Worm (Caenorhabditis elegans): Measurements from ENCODE around the gene C51E3.10.

ce11 chrV:10166368-10166767 is 5.4 kb upstream of the C51E3.10 start, which contains the start of gene C51E3.6:
- TF ChIP-seq W03F9.2 (tag; optimal IDR thresholded peaks at IDR 0.05) (no peak), him-1 (tag; optimal IDR thresholded peaks at IDR 0.05) (no peak), dao-5 (tag; optimal IDR thresholded peaks at IDR 0.05) (no peak)

Data from whole organism, L4/young adult.